Worm (Caenorhabditis elegans): ENCODE results near the gene npax-3.

npax-3 gene

ce11 chrIV:10812099-10812498 is 15.8 kb downstream of the npax-3 start, which contains the start of gene miz-1:
miz-1 (plus strand) TSS chrIV:10812399.
- TF ChIP-seq dao-5 (tag; optimal IDR thresholded peaks at IDR 0.05) (no peak), W03F9.2 (tag; optimal IDR thresholded peaks at IDR 0.05) (no peak), him-1 (tag; optimal IDR thresholded peaks at IDR 0.05) (no peak)

ce11 chrIV:10811388-10811787 is 16.6 kb downstream of the npax-3 start:
- TF ChIP-seq him-1 (tag; optimal IDR thresholded peaks at IDR 0.05) (no peak), dao-5 (tag; optimal IDR thresholded peaks at IDR 0.05) (no peak)

- TF ChIP-seq dao-5 (tag; optimal IDR thresholded peaks at IDR 0.05): no peak
- TF ChIP-seq W03F9.2 (tag; optimal IDR thresholded peaks at IDR 0.05): no peak
- TF ChIP-seq him-1 (tag; optimal IDR thresholded peaks at IDR 0.05): no peak
These were observed 17.1 kb downstream of the npax-3 start for ce11 chrIV:10810820-10811219.

ce11 chrIV:10803973-10804372 is 24.0 kb downstream of the npax-3 start:
- TF ChIP-seq him-1 (tag; optimal IDR thresholded peaks at IDR 0.05): no peak
- no peak for TF ChIP-seq W03F9.2 (tag; optimal IDR thresholded peaks at IDR 0.05)
- no peak for TF ChIP-seq dao-5 (tag; optimal IDR thresholded peaks at IDR 0.05)

ce11 chrIV:10799354-10799753 is 28.6 kb downstream of the npax-3 start, which contains the start of gene zipt-2.1:
zipt-2.1 (plus strand) TSS chrIV:10799654.
- no peak for TF ChIP-seq him-1 (tag; optimal IDR thresholded peaks at IDR 0.05)
- no peak for TF ChIP-seq dao-5 (tag; optimal IDR thresholded peaks at IDR 0.05)
- TF ChIP-seq W03F9.2 (tag; optimal IDR thresholded peaks at IDR 0.05): no peak

ce11 chrIV:10798604-10799003 is 29.3 kb downstream of the npax-3 start:
- TF ChIP-seq dao-5 (tag; optimal IDR thresholded peaks at IDR 0.05) (no peak), W03F9.2 (tag; optimal IDR thresholded peaks at IDR 0.05) (no peak), him-1 (tag; optimal IDR thresholded peaks at IDR 0.05) (no peak)

ce11 chrIV:10796707-10797106 is 31.2 kb downstream of the npax-3 start:
- TF ChIP-seq him-1 (tag; optimal IDR thresholded peaks at IDR 0.05) (no peak), dao-5 (tag; optimal IDR thresholded peaks at IDR 0.05) (no peak), W03F9.2 (tag; optimal IDR thresholded peaks at IDR 0.05) (no peak)

- TF ChIP-seq W03F9.2 (tag; optimal IDR thresholded peaks at IDR 0.05): no peak
- TF ChIP-seq him-1 (tag; optimal IDR thresholded peaks at IDR 0.05): no peak
- no peak for TF ChIP-seq dao-5 (tag; optimal IDR thresholded peaks at IDR 0.05)
These were observed 32.3 kb downstream of the npax-3 start for ce11 chrIV:10795678-10796077.

- no peak for TF ChIP-seq W03F9.2 (tag; optimal IDR thresholded peaks at IDR 0.05)
These were observed 37.6 kb downstream of the npax-3 start, which contains the start of gene pept-2 for ce11 chrIV:10790353-10790752. pept-2 (plus strand) TSS chrIV:10790653.

- TF ChIP-seq dao-5 (tag; optimal IDR thresholded peaks at IDR 0.05) (no peak), him-1 (tag; optimal IDR thresholded peaks at IDR 0.05) (no peak), W03F9.2 (tag; optimal IDR thresholded peaks at IDR 0.05) (no peak)
These were observed 41.2 kb downstream of the npax-3 start, which contains the start of gene srd-7 for ce11 chrIV:10786731-10787130. srd-7 (minus strand) TSS chrIV:10786831.

- no peak for TF ChIP-seq W03F9.2 (tag; optimal IDR thresholded peaks at IDR 0.05)
- TF ChIP-seq him-1 (tag; optimal IDR thresholded peaks at IDR 0.05): no peak
- TF ChIP-seq dao-5 (tag; optimal IDR thresholded peaks at IDR 0.05): no peak
These were observed 43.9 kb downstream of the npax-3 start for ce11 chrIV:10784085-10784484.

- no peak for TF ChIP-seq dao-5 (tag; optimal IDR thresholded peaks at IDR 0.05)
- TF ChIP-seq him-1 (tag; optimal IDR thresholded peaks at IDR 0.05): no peak
- TF ChIP-seq W03F9.2 (tag; optimal IDR thresholded peaks at IDR 0.05): no peak
These were observed 45.9 kb downstream of the npax-3 start for ce11 chrIV:10782014-10782413.

ce11 chrIV:10781346-10781745 is 46.6 kb downstream of the npax-3 start:
- TF ChIP-seq him-1 (tag; optimal IDR thresholded peaks at IDR 0.05): no peak
- TF ChIP-seq dao-5 (tag; optimal IDR thresholded peaks at IDR 0.05): no peak
- TF ChIP-seq W03F9.2 (tag; optimal IDR thresholded peaks at IDR 0.05): no peak

ce11 chrIV:10780583-10780982 is 47.4 kb downstream of the npax-3 start, which contains the start of gene swt-3:
swt-3 (minus strand) TSS chrIV:10780683.
- no peak for TF ChIP-seq dao-5 (tag; optimal IDR thresholded peaks at IDR 0.05)
- TF ChIP-seq him-1 (tag; optimal IDR thresholded peaks at IDR 0.05): no peak
- TF ChIP-seq W03F9.2 (tag; optimal IDR thresholded peaks at IDR 0.05): no peak

- no peak for TF ChIP-seq him-1 (tag; optimal IDR thresholded peaks at IDR 0.05)
- no peak for TF ChIP-seq W03F9.2 (tag; optimal IDR thresholded peaks at IDR 0.05)
- no peak for TF ChIP-seq dao-5 (tag; optimal IDR thresholded peaks at IDR 0.05)
These were observed 48.6 kb downstream of the npax-3 start for ce11 chrIV:10779328-10779727.

Measured in whole organism, L4/young adult.